Fruit fly (Drosophila melanogaster): Measurements from ENCODE around the gene CG17991.

- TF ChIP-seq fd85E (GFP tag; optimal IDR thresholded peaks at IDR 0.05): no peak
- TF ChIP-seq dsx (GFP tag; optimal IDR thresholded peaks at IDR 0.05; ENCODE audit: poor library complexity, severe bottlenecking): no peak
- TF ChIP-seq CG8632 (GFP tag; optimal IDR thresholded peaks at IDR 0.05): no peak
- no peak for TF ChIP-seq spab (GFP tag; optimal IDR thresholded peaks at IDR 0.05)
- no peak for TF ChIP-seq Sox14 (GFP tag; optimal IDR thresholded peaks at IDR 0.05)
- no peak for TF ChIP-seq achi (GFP tag; optimal IDR thresholded peaks at IDR 0.05)
- no peak for TF ChIP-seq CG6163 (GFP tag; IDR thresholded peaks at IDR 0.05)
- no peak for TF ChIP-seq Hr4 (GFP tag; optimal IDR thresholded peaks at IDR 0.05)
- no peak for TF ChIP-seq CG32006 (GFP tag; optimal IDR thresholded peaks at IDR 0.05)
These were observed 11.7 kb upstream of the CG17991 start, which contains the start of gene CG42814 for dm6 chr3R:27229368-27229767.
